Fruit fly (Drosophila melanogaster) S2 (cell line): ENCODE measurements around the gene Npc2c.

Source experiments
- CG8478 ChIP-seq: fragments of >200 bp; optimal IDR thresholded peaks from 2 replicates; lab custom pipeline; 2018
- CTCF ChIP-seq, 2 experiments: fragments of >200 bp; optimal IDR thresholded peaks; 2 replicates each; lab custom pipeline; 2018

Npc2c gene

dm6 chr3R:10087206-10087927, 27.3 kb downstream of the Npc2c start:
- peak; percentile 41 for TF ChIP-seq CG8478
- TF ChIP-seq CTCF (optimal IDR thresholded peaks at IDR 0.05; lab: Kevin White, UChicago) = no peak

dm6 chr3R:10089171-10089664, 29.2 kb downstream of the Npc2c start:
- TF ChIP-seq CG8478 = no peak
- TF ChIP-seq CTCF (optimal IDR thresholded peaks at IDR 0.05; lab: Kevin White, UChicago) = no peak

- TF ChIP-seq CTCF (optimal IDR thresholded peaks at IDR 0.05; lab: Kevin White, UChicago) (no peak), CG8478 (no peak)
Observed at dm6 chr3R:10090906-10091305, 30.9 kb downstream of the Npc2c start.

DNA sequence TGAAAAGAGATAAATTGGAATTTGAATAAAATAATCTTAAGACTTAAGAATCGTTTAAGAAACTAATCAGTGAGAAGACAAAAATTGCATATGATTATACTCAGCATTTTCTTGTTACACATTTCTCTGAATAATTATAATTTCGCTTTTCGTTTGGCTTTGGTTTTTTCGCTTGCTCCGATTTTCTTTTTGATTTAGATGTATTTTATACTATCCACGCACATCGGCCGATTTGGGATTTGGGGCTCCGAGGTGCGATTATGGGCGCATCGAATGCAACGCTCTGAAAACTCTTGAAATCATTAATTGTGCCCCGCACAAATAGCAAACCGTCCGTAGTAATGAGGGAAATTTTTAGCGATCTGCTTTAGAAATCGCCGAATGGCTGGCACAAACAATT, 31.5 kb downstream of the Npc2c start:
- no peak for TF ChIP-seq CTCF (optimal IDR thresholded peaks at IDR 0.05; lab: Kevin White, UChicago)
- TF ChIP-seq CG8478 = no peak

dm6 chr3R:10093252-10094030, 33.4 kb downstream of the Npc2c start:
- TF ChIP-seq CG8478 (peak; percentile 26), CTCF (optimal IDR thresholded peaks at IDR 0.05; lab: Kevin White, UChicago) (no peak)

- TF ChIP-seq CTCF (optimal IDR thresholded peaks at IDR 0.05; lab: Kevin White, UChicago) (no peak), CG8478 (no peak)
Observed at dm6 chr3R:10095052-10095451, 35.0 kb downstream of the Npc2c start.

dm6 chr3R:10095765-10096164, 35.7 kb downstream of the Npc2c start:
- TF ChIP-seq CG8478 (no peak), CTCF (optimal IDR thresholded peaks at IDR 0.05; lab: Kevin White, UChicago) (no peak)

DNA sequence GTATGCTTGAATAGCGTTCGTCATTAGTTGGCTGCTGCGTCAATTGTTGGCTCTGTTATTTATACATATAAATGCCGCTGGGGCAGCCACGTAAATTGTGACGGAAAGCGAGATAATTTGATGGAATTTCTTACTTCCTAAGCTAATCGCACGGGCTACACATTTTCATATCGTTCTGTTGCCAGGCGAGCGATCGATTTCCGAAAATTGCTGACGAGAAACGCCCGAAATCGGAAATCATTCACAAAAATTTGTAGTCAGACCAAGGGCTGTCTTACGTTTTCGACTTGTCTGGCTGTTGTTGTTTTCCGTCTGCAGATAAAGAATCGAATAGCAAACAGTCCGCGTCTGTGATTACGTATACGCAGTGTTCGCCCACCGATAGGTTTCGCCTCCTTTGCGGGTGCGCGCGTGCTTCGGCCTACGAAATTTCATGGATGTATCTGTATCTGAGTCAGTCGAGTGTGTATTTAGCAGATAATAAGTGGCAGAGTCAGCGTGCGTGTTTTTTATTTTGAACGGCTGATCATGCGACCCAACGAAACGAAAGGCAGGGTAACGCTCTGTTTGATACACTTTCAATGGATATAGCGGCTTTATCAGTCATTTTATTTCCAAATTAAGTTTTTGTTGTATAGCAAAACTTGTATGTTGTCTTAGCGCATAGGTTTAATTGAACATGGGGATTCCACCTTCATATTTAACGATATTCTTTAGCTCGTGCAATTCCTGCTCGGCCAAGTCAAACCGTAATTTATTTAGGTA, 37.7 kb downstream of the Npc2c start:
- TF ChIP-seq CG8478 (no peak), CTCF (optimal IDR thresholded peaks at IDR 0.05; lab: Kevin White, UChicago) (no peak)

DNA sequence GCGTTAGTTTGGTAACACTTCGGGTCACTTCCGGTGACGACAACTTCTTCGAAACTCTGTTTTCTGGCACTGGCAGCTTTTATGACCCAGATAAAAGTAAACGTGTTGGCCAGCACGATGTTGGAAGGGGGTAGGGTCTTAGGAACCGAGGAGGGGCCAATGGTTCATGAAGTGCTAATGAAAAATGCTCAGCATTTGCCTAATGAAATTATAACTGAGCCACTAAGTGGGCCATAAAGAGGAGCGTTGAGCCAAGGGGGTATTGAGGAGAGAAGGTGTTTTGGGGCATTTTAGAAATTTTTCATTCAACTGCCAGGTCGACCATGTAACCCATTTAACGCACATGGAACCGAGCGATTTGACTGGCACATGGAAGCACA, 38.2 kb downstream of the Npc2c start:
- TF ChIP-seq CG8478 (no peak), CTCF (optimal IDR thresholded peaks at IDR 0.05; lab: Kevin White, UChicago) (no peak)

dm6 chr3R:10099401-10099848, 39.4 kb downstream of the Npc2c start:
- TF ChIP-seq CG8478 = no peak
- TF ChIP-seq CTCF (optimal IDR thresholded peaks at IDR 0.05; lab: Kevin White, UChicago) = no peak

dm6 chr3R:10100498-10101196, 40.6 kb downstream of the Npc2c start:
- TF ChIP-seq CG8478 (no peak), CTCF (optimal IDR thresholded peaks at IDR 0.05; lab: Kevin White, UChicago) (peak; percentile 77 to 78)

dm6 chr3R:10106796-10107195, 46.7 kb downstream of the Npc2c start:
- no peak for TF ChIP-seq CG8478
- TF ChIP-seq CTCF (optimal IDR thresholded peaks at IDR 0.05; lab: Kevin White, UChicago) = no peak

dm6 chr3R:10108289-10108928, 48.4 kb downstream of the Npc2c start:
- TF ChIP-seq CTCF (optimal IDR thresholded peaks at IDR 0.05; lab: Kevin White, UChicago) (no peak), CG8478 (no peak)

DNA sequence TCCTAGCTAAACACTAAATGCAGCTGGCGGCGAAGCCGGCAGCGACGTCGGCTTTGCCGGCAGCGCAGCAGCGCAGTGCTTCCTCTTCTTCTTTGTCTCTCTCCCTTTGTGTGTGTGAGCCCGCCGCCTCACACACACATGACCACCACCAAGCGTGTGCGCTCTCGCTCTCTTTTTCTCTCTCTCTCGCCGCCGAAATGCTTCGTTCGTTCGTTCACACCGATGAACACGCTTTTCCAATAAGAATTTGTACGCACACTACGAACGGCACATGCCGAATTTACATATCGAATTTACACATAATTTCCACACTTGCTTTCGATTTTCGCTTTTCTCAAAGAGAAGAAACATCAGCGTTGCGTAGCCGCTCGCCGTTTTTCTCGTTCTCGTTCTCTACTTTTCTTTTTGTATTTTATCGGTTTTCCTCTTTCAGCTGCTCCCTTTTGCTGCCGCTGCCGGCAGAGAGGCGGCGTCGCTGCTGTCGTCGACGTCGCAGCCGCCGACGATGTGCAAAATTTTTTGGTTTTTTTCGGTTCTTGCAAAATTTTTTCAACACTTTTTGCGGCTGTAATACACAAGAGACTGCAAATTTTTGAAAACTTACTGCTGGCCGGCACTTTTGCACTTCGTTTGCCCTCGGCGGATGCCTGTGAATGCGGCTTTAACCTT, 49.3 kb downstream of the Npc2c start:
- no peak for TF ChIP-seq CTCF (optimal IDR thresholded peaks at IDR 0.05; lab: Kevin White, UChicago)
- no peak for TF ChIP-seq CG8478
